Fruit fly (Drosophila melanogaster): Measurements from ENCODE around the gene CG10621.

CG10621 gene

dm6 chr2L:18967897-18968296 is 13.7 kb upstream of the CG10621 start:
- TF ChIP-seq vri (GFP tag; optimal IDR thresholded peaks at IDR 0.05): peak; percentile 1
- TF ChIP-seq CG8632 (GFP tag; optimal IDR thresholded peaks at IDR 0.05): no peak

dm6 chr2L:18966844-18967243 is 12.6 kb upstream of the CG10621 start:
- peak; percentile 70 for TF ChIP-seq svp (GFP tag)
- TF ChIP-seq Blimp-1 (GFP tag; optimal IDR thresholded peaks at IDR 0.05): peak; percentile 5
- TF ChIP-seq net (GFP tag; optimal IDR thresholded peaks at IDR 0.05): peak; percentile 19
- no peak for TF ChIP-seq Smox (GFP tag; optimal IDR thresholded peaks at IDR 0.05)
- peak; percentile 5 for TF ChIP-seq OdsH (GFP tag; optimal IDR thresholded peaks at IDR 0.05)
- peak; percentile 4 for TF ChIP-seq CG6276 (GFP tag; optimal IDR thresholded peaks at IDR 0.05)
- peak; percentile 60; the same call in 2 of the 3 replicates for TF ChIP-seq eg (GFP tag; IDR thresholded peaks at IDR 0.05)
- no peak for TF ChIP-seq fd59A (GFP tag; optimal IDR thresholded peaks at IDR 0.05)
- peak; percentile 61 for TF ChIP-seq CG15336 (GFP tag; IDR thresholded peaks at IDR 0.05)
- TF ChIP-seq CG32006 (GFP tag; optimal IDR thresholded peaks at IDR 0.05): no peak
- peak; percentile 55; the same call in 2 of the 3 replicates for TF ChIP-seq CG8119 (GFP tag; IDR thresholded peaks at IDR 0.05)
- no peak for TF ChIP-seq CG10669 (GFP tag; optimal IDR thresholded peaks at IDR 0.05)
- TF ChIP-seq topi (GFP tag; optimal IDR thresholded peaks at IDR 0.05): peak; percentile 5
- peak; percentile 39 for TF ChIP-seq Hr4 (GFP tag; optimal IDR thresholded peaks at IDR 0.05)
- TF ChIP-seq acj6 (GFP tag; optimal IDR thresholded peaks at IDR 0.05): peak; percentile 15
- peak; percentile 8 for TF ChIP-seq CG6808 (GFP tag; optimal IDR thresholded peaks at IDR 0.05)
- TF ChIP-seq Met (GFP tag; optimal IDR thresholded peaks at IDR 0.05): peak; percentile 27
- peak; percentile 22 for TF ChIP-seq CG10631 (GFP tag; optimal IDR thresholded peaks at IDR 0.05)
- peak; percentile 37 for TF ChIP-seq achi (GFP tag; optimal IDR thresholded peaks at IDR 0.05)
- peak; percentile 7 for TF ChIP-seq CG11902 (GFP tag; optimal IDR thresholded peaks at IDR 0.05)
- no peak for TF ChIP-seq pdm3 (GFP tag; optimal IDR thresholded peaks at IDR 0.05)
- TF ChIP-seq Eip93F (GFP tag; optimal IDR thresholded peaks at IDR 0.05): peak; percentile 44

DNA sequence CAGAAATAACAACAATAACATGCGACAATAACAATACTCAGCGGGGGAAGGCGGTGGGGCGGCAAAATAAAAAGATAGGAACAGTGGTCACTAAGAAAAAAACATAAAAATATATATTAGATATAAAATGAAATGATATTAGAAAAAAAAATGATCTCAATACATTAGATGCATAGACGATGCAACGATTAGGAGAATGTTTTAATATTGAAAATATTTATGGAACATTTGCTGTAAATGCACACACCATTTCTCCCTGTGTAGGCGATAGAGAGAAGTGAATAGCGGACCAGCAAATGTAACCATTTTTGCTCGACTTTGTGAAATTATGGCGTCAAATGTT is 12.0 kb upstream of the CG10621 start:
- no peak for TF ChIP-seq fd85E (GFP tag; optimal IDR thresholded peaks at IDR 0.05)
- TF ChIP-seq topi (GFP tag; optimal IDR thresholded peaks at IDR 0.05): peak; percentile 44
- TF ChIP-seq Eip93F (GFP tag; optimal IDR thresholded peaks at IDR 0.05): no peak
- no peak for TF ChIP-seq salr (GFP tag; optimal IDR thresholded peaks at IDR 0.05)
- TF ChIP-seq CG8119 (GFP tag; IDR thresholded peaks at IDR 0.05): peak; percentile 80
- TF ChIP-seq vri (GFP tag; optimal IDR thresholded peaks at IDR 0.05): no peak
- TF ChIP-seq CG31627 (GFP tag; optimal IDR thresholded peaks at IDR 0.05): no peak
- peak; percentile 11 for TF ChIP-seq lz (GFP tag; optimal IDR thresholded peaks at IDR 0.05)
- TF ChIP-seq CG3032 (tag; optimal IDR thresholded peaks at IDR 0.05): peak; percentile 48
- no peak for TF ChIP-seq fkh (GFP tag; optimal IDR thresholded peaks at IDR 0.05)
- peak; percentile 5 for TF ChIP-seq Sox14 (GFP tag; optimal IDR thresholded peaks at IDR 0.05)
- peak; percentile 20 for TF ChIP-seq Lpt (GFP tag; optimal IDR thresholded peaks at IDR 0.05)
- peak; percentile 63 for TF ChIP-seq svp (GFP tag)
- peak; percentile 82 for TF ChIP-seq CG6163 (GFP tag; IDR thresholded peaks at IDR 0.05)
- TF ChIP-seq dsx (GFP tag; optimal IDR thresholded peaks at IDR 0.05; ENCODE audit: poor library complexity, severe bottlenecking): peak; percentile 5
- TF ChIP-seq CG15336 (GFP tag; IDR thresholded peaks at IDR 0.05): peak; percentile 84
- TF ChIP-seq Ets96B (tag; optimal IDR thresholded peaks at IDR 0.05): peak; percentile 59
- no peak for TF ChIP-seq fd59A (GFP tag; optimal IDR thresholded peaks at IDR 0.05)
- no peak for TF ChIP-seq spab (GFP tag; optimal IDR thresholded peaks at IDR 0.05)
- peak in 1 of 2 experiments; percentile 21 for TF ChIP-seq ss (GFP tag; optimal IDR thresholded peaks at IDR 0.05)
- TF ChIP-seq esn (GFP tag; optimal IDR thresholded peaks at IDR 0.05): peak; percentile 48
- peak; percentile 44 for TF ChIP-seq CG32006 (GFP tag; optimal IDR thresholded peaks at IDR 0.05)
- TF ChIP-seq CG10631 (GFP tag; optimal IDR thresholded peaks at IDR 0.05): peak; percentile 26
- no peak for TF ChIP-seq Eip75B (GFP tag; optimal IDR thresholded peaks at IDR 0.05)
- peak; percentile 51 for TF ChIP-seq CG11762 (GFP tag; optimal IDR thresholded peaks at IDR 0.05; ENCODE audit: insufficient read depth)
- no peak for TF ChIP-seq CG6808 (GFP tag; optimal IDR thresholded peaks at IDR 0.05)
- peak; percentile 52 for TF ChIP-seq CG3919 (GFP tag; optimal IDR thresholded peaks at IDR 0.05)
- no peak for TF ChIP-seq Ets21C (GFP tag; optimal IDR thresholded peaks at IDR 0.05)
- peak; percentile 30 for TF ChIP-seq Met (GFP tag; optimal IDR thresholded peaks at IDR 0.05)
- no peak for TF ChIP-seq CG1621 (tag; optimal IDR thresholded peaks at IDR 0.05)
- no peak for TF ChIP-seq Blimp-1 (GFP tag; optimal IDR thresholded peaks at IDR 0.05)
- TF ChIP-seq CG9139 (GFP tag; optimal IDR thresholded peaks at IDR 0.05): no peak
- peak; percentile 20 for TF ChIP-seq achi (GFP tag; optimal IDR thresholded peaks at IDR 0.05)
- no peak for TF ChIP-seq CG11902 (GFP tag; optimal IDR thresholded peaks at IDR 0.05)
- no peak for TF ChIP-seq Smox (GFP tag; optimal IDR thresholded peaks at IDR 0.05)
- peak; percentile 89 for TF ChIP-seq eg (GFP tag; IDR thresholded peaks at IDR 0.05)
- no peak for TF ChIP-seq CG6854 (GFP tag; optimal IDR thresholded peaks at IDR 0.05)
- peak; percentile 29 for TF ChIP-seq Sox102F (GFP tag; optimal IDR thresholded peaks at IDR 0.05)
